Worm (Caenorhabditis elegans) whole organism, L3 larva: Measurements from ENCODE around the gene F59A6.3.

Experiments used
- ceh-28 ChIP-seq: fragments of 150-350 bp; optimal IDR thresholded peaks from 2 replicates; lab custom pipeline; 2014; ENCODE audit warnings: missing biosample characterization, missing genetic modification reagents, missing genetic modification characterization
- elt-1 ChIP-seq: fragments of 150-350 bp; optimal IDR thresholded peaks from 2 replicates; lab custom pipeline; 2014; ENCODE audit warnings: missing biosample characterization, missing genetic modification characterization
- elt-2 ChIP-seq: sonication (generic microtip); optimal IDR thresholded peaks from 2 replicates; lab custom pipeline; 2016; ENCODE audit warnings: missing genetic modification reagents, mild to moderate bottlenecking, missing genetic modification characterization, missing compliant biosample characterization
- elt-3 ChIP-seq, 3 experiments: fragments of 150-350 bp in 1 of 3; sonication (generic microtip) in 2 of 3; optimal IDR thresholded peaks; 2 replicates in 2 of 3; 4 replicates in 1 of 3; lab custom pipeline; 2014 to 2017; ENCODE audit warnings: missing biosample characterization in 3 of 3, missing genetic modification characterization in 3 of 3
- fkh-10 ChIP-seq: sonication (generic microtip); optimal IDR thresholded peaks from 2 replicates; lab custom pipeline; 2017; ENCODE audit warnings: missing biosample characterization, missing genetic modification reagents, missing genetic modification characterization
- fkh-2 ChIP-seq: fragments of 150-350 bp; optimal IDR thresholded peaks from 2 replicates; lab custom pipeline; 2014; ENCODE audit warnings: missing biosample characterization, missing genetic modification reagents, missing genetic modification characterization
- mdl-1 ChIP-seq: fragments of 150-350 bp; optimal IDR thresholded peaks from 2 replicates; lab custom pipeline; 2014; ENCODE audit warnings: missing biosample characterization, missing genetic modification characterization
- nhr-12 ChIP-seq: fragments of 150-350 bp; optimal IDR thresholded peaks from 2 replicates; lab custom pipeline; 2014; ENCODE audit warnings: missing biosample characterization, missing genetic modification characterization
- nhr-237 ChIP-seq: fragments of 150-350 bp; optimal IDR thresholded peaks from 2 replicates; lab custom pipeline; 2014; ENCODE audit warnings: missing biosample characterization, missing genetic modification characterization
- zag-1 ChIP-seq: fragments of 150-350 bp; optimal IDR thresholded peaks from 2 replicates; lab custom pipeline; 2014; ENCODE audit warnings: missing biosample characterization, missing genetic modification characterization

DNA sequence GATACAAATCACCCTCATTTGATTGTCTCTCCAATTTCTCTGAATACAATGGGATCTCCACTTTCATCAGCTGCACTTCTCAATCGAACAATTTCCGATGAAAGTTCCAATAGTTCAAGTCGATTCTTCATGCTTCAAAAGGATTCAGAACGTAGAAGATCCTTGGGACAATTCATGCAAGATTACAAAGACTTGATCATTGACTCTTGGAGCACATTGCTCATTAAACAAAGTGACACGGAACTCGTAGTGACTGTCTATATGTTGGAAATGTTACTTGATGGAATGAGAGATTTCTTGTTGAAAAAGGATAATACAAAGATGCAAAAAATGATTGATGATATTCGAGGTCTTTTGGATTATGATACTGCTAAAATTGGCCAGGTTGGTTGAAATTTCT is 19.8 kb downstream of the F59A6.3 start:
- no peak for TF ChIP-seq ceh-28 (tag; lab: Kevin White, UChicago)
- no peak for TF ChIP-seq nhr-237 (tag; lab: Kevin White, UChicago)
- TF ChIP-seq elt-1 (tag; lab: Kevin White, UChicago), result no peak
- TF ChIP-seq nhr-12 (tag; lab: Kevin White, UChicago), result no peak
- TF ChIP-seq mdl-1, result no peak
- no peak for TF ChIP-seq fkh-10 (GFP tag; lab: Kevin White, UChicago)
- TF ChIP-seq elt-2 (tag; lab: Kevin White, UChicago), result no peak
- TF ChIP-seq zag-1 (tag; lab: Kevin White, UChicago), result no peak
- no peak for TF ChIP-seq elt-3 (tag; optimal IDR thresholded peaks at IDR 0.05; lab: Kevin White, UChicago)
- no peak for TF ChIP-seq fkh-2 (tag; lab: Kevin White, UChicago)
